Fruit fly (Drosophila melanogaster): ENCODE measurements around the gene CG7655.

CG7655 gene

DNA sequence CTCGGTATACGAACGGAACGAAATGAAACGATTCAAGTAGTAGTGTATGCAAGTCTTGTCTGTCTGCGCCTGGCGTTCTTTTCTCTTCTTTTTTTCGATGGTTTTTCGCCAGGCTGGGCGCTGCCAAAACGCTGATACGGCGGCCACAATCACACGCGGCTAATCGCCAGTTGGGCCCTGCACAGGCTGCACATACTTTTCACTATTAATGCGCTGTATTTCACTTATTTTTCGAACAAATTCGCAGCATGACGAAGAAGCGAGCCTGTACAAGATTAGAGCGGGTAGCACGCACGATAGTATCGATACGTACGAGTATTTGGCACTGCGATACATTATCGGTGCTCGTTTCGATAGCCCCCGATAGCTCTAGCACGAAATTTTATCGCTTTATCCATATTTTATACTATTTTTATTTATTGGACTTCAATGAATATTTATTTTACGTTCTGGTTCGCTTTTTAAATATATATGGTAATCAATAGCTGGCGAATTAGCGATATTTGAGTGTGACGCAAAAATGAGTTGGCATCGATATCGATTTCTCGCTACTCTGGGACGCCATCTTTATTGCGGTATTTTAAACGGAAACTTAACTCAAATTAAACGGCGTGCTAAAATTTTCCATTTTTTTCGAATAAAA is 35.7 kb downstream of the CG7655 start, which contains the start of gene osa (continued):
- TF ChIP-seq sug (tag; optimal IDR thresholded peaks at IDR 0.05) (peak; percentile 29), nerfin-1 (tag; optimal IDR thresholded peaks at IDR 0.05) (no peak), CG15011 (GFP tag; optimal IDR thresholded peaks at IDR 0.05) (no peak), CG3995 (GFP tag; optimal IDR thresholded peaks at IDR 0.05) (no peak), peb (GFP tag; IDR thresholded peaks at IDR 0.05) (no peak), NC2α (GFP tag; optimal IDR thresholded peaks at IDR 0.05) (no peak), ewg (GFP tag; optimal IDR thresholded peaks at IDR 0.05) (no peak), CG33213 (GFP tag; optimal IDR thresholded peaks at IDR 0.05) (peak; percentile 22), Drgx (GFP tag; IDR thresholded peaks at IDR 0.05) (no peak), E2f1 (GFP tag; IDR thresholded peaks at IDR 0.05) (no peak), Stat92E (GFP tag; optimal IDR thresholded peaks at IDR 0.05) (peak in 1 of 3 experiments; percentile 32), Gsc (GFP tag; IDR thresholded peaks at IDR 0.05) (no peak), CG16863 (GFP tag; optimal IDR thresholded peaks at IDR 0.05) (no peak), otp (GFP tag; IDR thresholded peaks at IDR 0.05) (no peak), Six4 (GFP tag; optimal IDR thresholded peaks at IDR 0.05) (no peak), danr (GFP tag; IDR thresholded peaks at IDR 0.05) (no peak), CG12236 (GFP tag; optimal IDR thresholded peaks at IDR 0.05) (no peak), ATbp (GFP tag; optimal IDR thresholded peaks at IDR 0.05) (no peak), CG7271 (tag; optimal IDR thresholded peaks at IDR 0.05) (no peak), Chrac-16 (GFP tag; optimal IDR thresholded peaks at IDR 0.05) (no peak), CG17361 (GFP tag; IDR thresholded peaks at IDR 0.05) (no peak), CG18599 (GFP tag; optimal IDR thresholded peaks at IDR 0.05) (no peak), CG6654 (GFP tag; optimal IDR thresholded peaks at IDR 0.05) (no peak), CG2116 (GFP tag; optimal IDR thresholded peaks at IDR 0.05) (peak; percentile 92), ranshi (GFP tag; IDR thresholded peaks at IDR 0.05) (no peak), Awh (GFP tag; IDR thresholded peaks at IDR 0.05) (no peak), Camta (GFP tag; optimal IDR thresholded peaks at IDR 0.05) (peak; percentile 2), Nf-YA (GFP tag; IDR thresholded peaks at IDR 0.05) (no peak), zfh1 (GFP tag; IDR thresholded peaks at IDR 0.05) (no peak), fd96Cb (tag; optimal IDR thresholded peaks at IDR 0.05) (no peak), CG10431 (GFP tag; optimal IDR thresholded peaks at IDR 0.05) (no peak), sens-2 (GFP tag; IDR thresholded peaks at IDR 0.05) (no peak), Fer3 (tag; optimal IDR thresholded peaks at IDR 0.05) (no peak), chm (GFP tag; IDR thresholded peaks at IDR 0.05) (no peak), BEAF-32 (GFP tag; optimal IDR thresholded peaks at IDR 0.05) (peak; percentile 99), CG7745 (tag; optimal IDR thresholded peaks at IDR 0.05) (no peak), trem (tag; optimal IDR thresholded peaks at IDR 0.05) (peak; percentile 53), CG2712 (tag; optimal IDR thresholded peaks at IDR 0.05) (peak; percentile 25), CG9797 (GFP tag; optimal IDR thresholded peaks at IDR 0.05) (peak; percentile 52), CG32532 (GFP tag; IDR thresholded peaks at IDR 0.05) (no peak), rib (GFP tag; IDR thresholded peaks at IDR 0.05) (no peak), CG11696 (GFP tag; IDR thresholded peaks at IDR 0.05) (no peak), CG12659 (GFP tag; optimal IDR thresholded peaks at IDR 0.05) (peak; percentile 49), fru (optimal IDR thresholded peaks at IDR 0.05) (no peak), tio (GFP tag; optimal IDR thresholded peaks at IDR 0.05) (no peak), croc (GFP tag; conservative IDR thresholded peaks at IDR 0.05) (no peak), Bgb (GFP tag; IDR thresholded peaks at IDR 0.05; ENCODE audit: partially characterized antibody) (no peak), CG11723 (GFP tag; optimal IDR thresholded peaks at IDR 0.05) (no peak), pzg (GFP tag; optimal IDR thresholded peaks at IDR 0.05) (peak; percentile 83), dmrt99B (tag; optimal IDR thresholded peaks at IDR 0.05) (peak; percentile 3), MBD-R2 (GFP tag; IDR thresholded peaks at IDR 0.05) (no peak)
